Fruit fly (Drosophila melanogaster): ENCODE data around the gene Ndfip.

The Ndfip gene

DNA sequence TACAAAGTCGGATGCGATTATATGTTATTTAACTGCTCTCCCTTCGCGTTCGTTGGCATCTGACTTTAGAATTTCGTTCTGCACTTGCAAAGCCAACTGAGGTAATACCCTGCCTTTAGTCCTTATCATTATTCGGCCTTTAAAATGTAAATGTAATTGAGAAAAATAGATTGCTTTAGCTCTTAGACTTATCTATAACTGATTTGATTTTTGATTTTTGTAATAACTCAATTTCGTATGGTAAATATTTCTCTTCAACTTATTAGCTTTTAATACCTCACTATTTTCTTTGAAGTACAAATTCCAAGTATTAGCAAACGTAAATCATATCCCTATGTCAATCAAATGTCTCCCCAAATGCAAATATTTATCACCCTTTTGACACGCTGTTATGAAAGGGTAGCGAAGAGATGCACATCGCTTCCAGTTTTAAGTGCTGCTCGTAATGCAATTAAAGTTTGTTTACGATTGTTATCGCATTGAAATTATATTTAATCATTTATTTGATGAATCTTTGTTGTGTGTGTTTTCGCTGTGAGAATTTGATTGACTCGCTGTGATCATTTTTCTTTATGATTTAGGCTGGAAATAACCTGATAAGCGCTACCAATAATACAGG is 29.8 kb downstream of the Ndfip start:
- TF ChIP-seq noc (tag; optimal IDR thresholded peaks at IDR 0.05): no peak

DNA sequence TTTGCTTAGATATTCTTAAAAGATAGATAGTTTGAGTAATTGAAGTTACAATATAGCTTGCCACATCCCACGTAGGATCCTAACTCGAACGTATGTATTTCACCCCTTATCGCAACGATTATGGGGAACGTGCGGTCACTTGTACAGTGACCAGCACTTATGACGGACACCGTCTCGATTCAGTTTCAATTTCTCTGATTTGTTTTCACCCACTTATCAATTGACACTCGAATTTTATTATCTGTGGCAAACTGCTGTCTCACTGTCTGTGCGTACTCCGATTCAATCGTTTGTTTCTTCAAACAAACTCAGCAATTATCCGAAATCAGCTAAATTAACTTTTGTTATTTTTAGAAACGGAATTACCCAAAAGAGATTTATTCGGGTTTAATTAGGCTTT is 31.1 kb downstream of the Ndfip start:
- peak; percentile 5 for TF ChIP-seq noc (tag; optimal IDR thresholded peaks at IDR 0.05)

DNA sequence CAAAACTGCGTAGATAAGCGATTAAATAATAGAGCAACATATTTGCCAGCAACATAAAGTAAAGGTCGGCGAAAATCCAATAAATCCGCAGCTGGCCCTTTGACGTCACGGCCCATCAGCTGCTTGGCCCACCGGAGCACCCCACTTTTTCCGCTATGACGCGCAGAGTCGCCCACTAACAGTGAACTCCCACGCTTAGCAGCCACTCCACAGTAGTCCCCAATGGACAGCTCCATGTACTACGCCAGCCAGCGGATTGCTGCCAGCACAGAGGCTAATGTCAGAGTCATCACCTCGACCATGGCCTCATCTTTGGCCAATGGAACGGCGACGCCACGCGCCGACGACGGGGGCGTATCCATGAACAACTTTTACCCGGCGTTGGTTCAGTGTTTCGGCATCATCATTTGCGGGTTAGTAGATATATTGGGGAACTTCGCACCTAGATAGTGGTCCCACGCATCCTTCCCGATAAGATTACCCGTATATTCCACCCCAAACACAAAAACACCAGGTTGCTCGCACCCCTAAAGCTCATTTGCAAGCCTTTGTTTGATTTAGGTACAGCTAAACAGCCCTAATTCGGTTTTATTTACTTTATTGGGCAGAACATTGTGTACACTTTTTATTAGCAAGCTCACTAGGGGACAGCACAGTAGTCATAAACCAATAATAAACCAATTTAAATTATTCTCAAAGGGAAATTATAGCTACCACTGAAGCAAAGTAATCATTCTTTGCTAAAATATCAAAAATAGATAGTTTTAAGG is 31.8 kb downstream of the Ndfip start:
- TF ChIP-seq noc (tag; optimal IDR thresholded peaks at IDR 0.05): no peak

DNA sequence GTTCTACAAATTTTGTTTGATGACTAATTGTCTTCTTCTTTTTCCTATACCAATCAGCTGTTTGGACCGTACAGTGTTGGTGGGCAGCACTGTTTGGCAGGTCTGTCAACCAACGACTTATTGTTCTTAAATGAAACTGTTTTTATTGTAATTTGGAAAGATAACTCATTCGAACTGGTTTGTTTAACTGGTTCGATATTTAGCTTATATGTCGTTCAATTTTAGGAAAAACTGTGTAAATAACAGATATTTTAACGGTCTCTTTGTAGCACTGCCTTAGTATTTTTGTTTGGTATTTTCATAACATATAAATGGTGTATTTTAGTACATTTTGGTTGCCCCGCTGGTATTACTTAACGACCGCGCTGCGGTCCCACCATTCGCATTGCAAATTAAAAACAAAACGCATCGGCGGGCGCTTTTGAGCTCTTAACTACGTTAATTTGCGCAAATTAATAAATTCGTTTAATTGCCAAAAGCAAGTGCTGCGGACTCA is 32.6 kb downstream of the Ndfip start, which contains the start of the genes Vps60 and anchor:
Gene Vps60, minus strand, starts transcription at position 175 of the 496 bp plus-strand sequence.
Gene anchor, plus strand, starts transcription at position 374 of the 496 bp plus-strand sequence.
- peak; percentile 53 for TF ChIP-seq noc (tag; optimal IDR thresholded peaks at IDR 0.05)

DNA sequence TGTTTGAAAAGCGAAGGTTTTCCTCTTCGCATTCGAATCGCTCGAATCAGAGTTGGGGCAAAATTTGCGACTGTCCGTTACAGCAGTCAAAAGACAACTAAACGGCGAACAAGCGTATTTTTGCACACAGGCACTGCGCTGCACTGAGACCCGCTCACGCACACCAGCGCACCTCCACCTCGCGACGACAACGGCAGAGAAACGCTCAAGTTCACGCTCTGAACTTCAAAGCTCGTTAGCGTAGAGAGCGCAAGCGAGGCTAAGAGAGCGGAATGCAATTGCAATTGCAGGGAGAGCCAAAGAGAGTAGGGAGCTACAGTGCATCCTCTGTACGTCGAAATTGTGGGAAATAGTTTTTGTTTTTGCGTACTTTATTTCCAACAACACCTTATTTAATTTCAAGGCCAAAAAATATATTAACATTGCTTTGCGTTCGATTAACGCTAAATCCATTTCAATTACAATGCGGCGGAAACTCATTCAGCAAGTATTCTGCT is 34.8 kb downstream of the Ndfip start, which contains the start of gene Eip74EF:
Gene Eip74EF, minus strand, starts transcription at position 117 of the 497 bp plus-strand sequence.
- TF ChIP-seq noc (tag; optimal IDR thresholded peaks at IDR 0.05): no peak

DNA sequence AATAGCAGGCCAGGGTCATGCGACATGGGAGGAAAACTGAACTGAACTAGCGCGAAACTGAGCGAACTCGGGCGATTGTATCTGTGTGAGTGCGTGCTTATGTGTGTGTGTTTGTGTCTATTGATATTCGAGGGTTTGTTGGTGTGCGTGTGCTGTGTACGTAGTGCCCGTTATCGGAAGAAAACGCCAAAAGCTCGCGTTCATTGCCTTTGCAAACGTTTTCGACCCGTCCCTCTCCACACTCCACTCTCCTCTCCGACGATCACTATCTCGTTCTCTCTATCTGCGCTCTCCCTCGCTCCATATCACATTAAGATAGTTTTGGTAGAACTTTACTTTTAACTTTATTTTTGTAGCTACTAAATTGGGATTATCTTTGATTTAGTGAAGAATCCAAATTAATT is 37.2 kb downstream of the Ndfip start:
- TF ChIP-seq noc (tag; optimal IDR thresholded peaks at IDR 0.05): peak; percentile 75

DNA sequence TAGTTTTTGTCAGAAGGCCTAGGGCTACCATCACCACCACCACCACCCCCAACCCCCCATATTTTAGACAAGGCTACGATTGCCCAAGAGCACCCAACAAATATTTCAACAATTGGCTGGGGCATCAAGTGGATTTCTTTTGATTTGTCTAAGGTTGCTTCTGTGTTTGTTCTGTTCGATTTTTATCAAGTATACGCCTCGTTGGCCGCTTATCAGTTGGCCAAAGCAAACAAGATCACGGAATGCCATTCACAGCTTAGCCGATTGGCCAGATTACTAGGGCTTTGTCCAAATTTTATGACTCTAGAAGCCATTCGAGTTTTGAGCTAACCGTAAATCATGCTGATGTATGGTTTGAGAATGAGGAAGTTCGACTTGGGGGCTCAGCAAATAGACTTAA is 38.2 kb downstream of the Ndfip start:
- no peak for TF ChIP-seq noc (tag; optimal IDR thresholded peaks at IDR 0.05)

DNA sequence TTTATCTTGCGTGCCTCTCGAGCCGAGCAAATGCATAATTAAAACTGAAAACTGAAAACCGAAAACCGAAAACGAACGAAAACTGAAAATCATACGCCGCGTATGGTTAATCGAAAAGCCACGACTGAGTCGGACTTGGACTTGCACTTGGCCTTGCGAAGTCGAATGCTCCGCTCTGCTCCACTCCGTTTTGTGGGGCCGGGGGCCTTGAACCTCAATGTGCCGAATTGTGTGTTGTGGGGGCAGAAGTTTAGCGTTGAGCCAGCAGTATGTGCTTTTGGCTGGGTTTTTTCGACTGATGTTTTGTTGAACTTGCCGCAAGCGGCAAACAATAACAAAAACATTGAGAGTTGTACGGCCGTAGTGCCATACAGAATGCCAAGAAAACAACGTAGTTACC is 38.8 kb downstream of the Ndfip start:
- TF ChIP-seq noc (tag; optimal IDR thresholded peaks at IDR 0.05): no peak

DNA sequence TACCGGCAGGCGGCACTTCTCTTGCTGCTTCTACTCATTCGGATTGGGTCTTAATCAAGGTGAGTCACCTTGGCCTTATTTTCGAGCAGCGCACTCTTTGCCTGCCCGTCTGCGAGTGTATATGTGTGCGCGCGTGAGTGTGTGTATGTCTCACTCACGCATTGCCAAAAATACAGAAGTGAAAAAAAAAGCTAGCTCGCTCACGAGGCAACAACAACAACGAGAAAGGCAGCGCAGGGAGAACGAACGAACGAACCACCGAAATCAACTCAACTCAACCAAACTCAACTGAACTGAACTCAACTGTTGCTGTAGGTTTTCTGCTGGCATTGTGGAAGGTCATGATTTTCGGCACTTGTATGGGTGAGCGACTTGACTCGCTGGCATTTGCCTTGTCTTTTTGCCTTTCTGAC is 40.1 kb downstream of the Ndfip start:
- TF ChIP-seq noc (tag; optimal IDR thresholded peaks at IDR 0.05): no peak

DNA sequence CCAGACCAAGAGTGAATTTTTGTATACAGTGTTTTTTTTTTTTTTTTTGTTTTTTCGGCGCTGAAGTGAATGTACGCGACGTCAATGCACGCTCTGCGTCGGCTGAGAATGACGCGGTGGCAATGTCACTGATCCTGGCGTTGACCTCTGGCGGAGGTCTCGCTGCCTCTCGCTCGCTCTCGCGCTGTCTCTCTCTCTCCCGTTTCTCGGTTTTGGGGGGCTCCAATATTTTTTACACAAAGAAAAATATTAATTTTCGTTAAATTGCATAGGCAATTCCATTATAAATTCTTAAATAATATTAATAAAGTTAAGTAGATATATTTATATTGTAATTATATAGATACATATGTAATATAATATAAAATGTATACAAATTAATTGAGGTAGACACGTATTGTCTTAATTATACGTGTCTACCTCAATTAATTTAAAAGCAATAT is 40.8 kb downstream of the Ndfip start:
- TF ChIP-seq noc (tag; optimal IDR thresholded peaks at IDR 0.05): no peak

DNA sequence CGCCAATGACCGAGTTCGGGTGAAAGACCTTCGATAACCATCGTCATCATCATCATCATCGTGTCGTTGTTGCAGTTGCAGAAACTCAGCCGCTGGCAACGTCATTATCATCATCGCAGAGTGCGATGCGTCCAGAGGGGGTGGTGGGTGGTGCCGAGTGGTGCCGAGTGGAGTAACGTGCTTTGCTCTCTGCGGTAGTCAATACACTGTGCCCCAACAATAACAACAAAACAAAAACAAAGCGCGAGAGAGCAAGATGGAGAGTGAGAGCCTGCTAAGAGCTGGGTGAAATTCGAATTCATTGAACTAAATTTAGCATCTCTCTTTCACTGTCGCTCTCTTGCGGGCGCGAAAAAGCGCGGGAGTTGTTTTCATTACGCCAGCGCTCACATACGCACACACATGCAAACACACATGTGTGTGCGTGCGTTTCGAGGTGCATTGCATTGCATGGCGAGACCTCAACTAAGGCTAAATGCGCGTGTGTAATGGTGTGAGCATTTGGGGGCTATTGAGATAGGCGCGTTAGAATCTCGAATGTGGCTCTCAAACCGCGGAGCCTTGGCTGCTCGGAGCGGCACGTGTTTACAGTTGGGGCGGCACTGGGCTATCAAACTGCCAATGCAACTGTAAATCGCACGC is 42.1 kb downstream of the Ndfip start:
- TF ChIP-seq noc (tag; optimal IDR thresholded peaks at IDR 0.05): no peak

DNA sequence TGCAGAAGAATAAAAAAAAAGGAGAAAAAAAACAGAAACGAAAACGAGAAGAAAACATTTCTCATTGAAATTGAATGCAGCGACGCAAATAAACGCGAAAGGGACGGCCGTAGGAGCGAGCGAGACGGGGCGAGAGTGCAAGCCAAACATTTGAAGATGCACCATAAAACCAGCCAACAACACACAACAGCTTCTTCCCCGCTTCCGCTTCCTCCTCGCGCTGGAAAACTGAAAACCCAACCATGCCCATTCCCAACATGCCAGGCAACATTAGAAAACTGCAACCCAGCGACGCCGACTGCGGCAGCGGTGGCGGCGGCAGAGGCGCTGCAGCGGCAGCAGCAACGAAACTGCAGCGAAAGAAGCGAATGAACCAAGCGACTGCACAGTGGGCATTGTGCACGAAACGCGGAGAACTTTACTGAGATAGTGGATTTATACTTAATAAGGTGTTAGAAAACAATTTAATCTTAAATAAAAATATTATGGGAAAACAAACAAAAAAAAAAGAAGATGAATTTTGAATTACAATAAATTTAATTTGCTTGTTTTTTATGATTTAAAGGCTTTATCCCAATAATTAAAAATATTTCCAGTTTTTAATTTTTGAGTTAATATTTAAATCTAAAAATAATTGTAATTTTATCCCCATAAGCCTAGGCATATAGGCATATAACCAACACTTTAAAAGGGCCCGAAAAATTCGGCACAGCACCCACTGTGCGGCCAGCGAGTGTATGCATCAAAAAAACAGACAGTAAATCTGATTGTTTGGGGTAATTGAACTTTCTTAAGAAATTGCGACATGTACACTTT is 43.0 kb downstream of the Ndfip start:
- no peak for TF ChIP-seq noc (tag; optimal IDR thresholded peaks at IDR 0.05)

DNA sequence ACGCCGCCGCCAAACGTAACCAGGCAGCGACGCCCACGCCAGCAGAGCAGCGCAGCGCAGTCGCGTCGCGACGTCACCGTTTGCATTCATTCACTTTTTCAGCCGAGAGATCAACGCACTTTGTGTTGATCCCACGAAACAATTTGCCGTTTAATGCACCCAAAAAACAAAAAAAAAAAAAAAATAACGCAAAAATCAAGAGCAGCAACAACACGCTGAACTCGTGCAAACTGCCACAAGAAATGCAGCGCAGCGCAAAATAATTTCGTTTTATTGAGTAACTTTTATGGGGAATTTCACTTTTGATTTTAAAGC is 45.1 kb downstream of the Ndfip start:
- no peak for TF ChIP-seq noc (tag; optimal IDR thresholded peaks at IDR 0.05)

DNA sequence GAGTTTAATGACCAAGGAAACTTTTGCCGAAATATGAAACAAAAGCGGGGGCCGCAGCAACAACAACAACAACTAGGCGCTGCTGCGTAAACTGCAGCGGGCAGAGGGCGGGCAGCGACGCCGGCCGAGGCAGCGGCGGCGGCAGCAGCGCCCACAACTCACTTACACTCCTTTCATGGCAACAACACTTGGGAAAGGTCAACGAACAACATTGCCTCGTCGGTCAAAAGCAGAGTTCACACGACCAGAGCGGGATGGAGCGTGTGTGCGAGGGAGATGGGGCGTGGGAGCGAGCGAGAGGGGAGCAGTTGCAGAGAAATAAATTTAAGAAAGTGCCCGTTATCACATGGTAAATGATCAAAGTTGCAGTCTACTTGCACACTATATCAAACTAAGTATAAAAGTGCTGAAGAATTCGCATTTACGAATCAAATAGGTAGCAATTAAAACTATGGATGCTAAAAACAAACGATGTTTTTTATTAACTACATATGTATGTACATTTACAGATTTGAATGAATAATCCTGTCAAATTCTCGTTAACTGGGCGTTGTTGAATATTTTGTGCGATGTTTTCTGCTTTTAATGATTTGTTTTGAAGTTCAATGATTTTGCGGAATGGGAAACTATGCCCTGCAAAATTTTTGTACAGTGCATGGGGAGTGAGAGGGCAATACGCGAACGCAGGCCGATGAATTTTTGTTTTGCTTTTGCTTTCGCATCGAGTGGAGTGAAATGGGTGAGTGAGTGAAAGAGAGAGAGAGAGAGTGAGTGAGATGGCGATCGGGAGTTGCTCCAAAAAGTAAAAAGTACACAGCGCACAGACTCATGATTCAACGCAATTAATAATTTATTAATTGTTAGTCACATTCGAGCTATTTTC is 45.7 kb downstream of the Ndfip start:
- TF ChIP-seq noc (tag; optimal IDR thresholded peaks at IDR 0.05): no peak

All from whole organism, larva.